Fruit fly (Drosophila melanogaster): Measurements from ENCODE around the gene CG31974.

Gene CG31974

DNA sequence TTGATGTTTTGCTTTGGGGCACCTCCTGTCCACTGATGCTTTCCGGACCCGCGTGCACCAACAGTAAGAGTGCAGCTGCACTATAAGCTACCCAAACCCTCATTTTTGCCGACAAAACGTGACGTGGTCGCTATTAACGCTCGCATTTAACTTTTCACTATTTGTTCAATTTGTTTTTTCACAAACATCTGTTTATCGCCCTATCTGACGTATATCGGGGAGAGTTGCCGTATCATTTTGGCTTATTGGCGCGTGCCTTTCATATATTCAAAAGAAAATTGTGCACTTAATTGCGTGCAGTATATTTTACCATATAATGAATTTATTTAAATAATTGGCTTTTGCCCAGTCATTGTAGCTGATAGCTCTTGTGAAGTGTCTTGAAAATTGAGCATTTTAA, 36.4 kb downstream of the CG31974 start, which contains the start of the genes Nhe1 and Sam-S:
TSS of gene Nhe1 (minus strand) at position 193 of the 400 bp plus-strand sequence.
TSS of gene Sam-S (plus strand) at position 364 of the 400 bp plus-strand sequence.
- TF ChIP-seq h (optimal IDR thresholded peaks at IDR 0.05) (no peak), Sin3A (optimal IDR thresholded peaks at IDR 0.05) (no peak)

DNA sequence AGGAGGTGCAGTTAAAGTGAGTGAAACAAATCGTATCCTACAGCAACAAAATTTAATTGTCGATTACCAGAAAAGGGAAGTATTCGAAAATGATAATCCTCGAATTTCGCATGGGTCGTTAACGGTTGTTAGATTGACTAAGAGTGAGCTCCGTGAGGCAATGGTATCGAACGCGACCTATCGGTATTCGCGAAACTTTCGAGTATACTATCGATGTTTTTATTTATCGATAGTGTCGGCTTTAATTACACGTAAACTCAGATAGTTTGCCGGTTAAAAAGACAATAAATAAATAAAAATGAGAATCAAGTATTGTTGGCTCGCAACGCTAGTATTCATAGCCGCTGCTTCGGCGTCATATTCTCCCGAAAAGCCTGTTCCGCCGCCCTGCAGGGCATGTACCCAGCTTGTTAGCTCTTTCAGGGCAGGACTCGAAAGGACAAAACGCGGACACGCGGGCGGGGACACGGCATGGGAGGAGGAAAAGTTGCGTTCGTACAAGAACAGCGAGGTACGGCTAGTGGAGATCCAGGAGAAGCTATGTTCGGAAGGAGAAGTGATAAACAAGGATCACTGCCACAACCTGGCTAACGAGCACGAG, 40.6 kb downstream of the CG31974 start, which contains the start of gene Creld:
TSS of gene Creld (plus strand) at position 220 of the 601 bp plus-strand sequence.
- TF ChIP-seq psq (optimal IDR thresholded peaks at IDR 0.05) (no peak), ttk (optimal IDR thresholded peaks at IDR 0.05) (no peak), insv (optimal IDR thresholded peaks at IDR 0.05) (no peak), h (optimal IDR thresholded peaks at IDR 0.05) (no peak), Myc (optimal IDR thresholded peaks at IDR 0.05) (no peak), Sin3A (optimal IDR thresholded peaks at IDR 0.05) (no peak)

- TF ChIP-seq ttk (optimal IDR thresholded peaks at IDR 0.05) = no peak
- TF ChIP-seq Myc (optimal IDR thresholded peaks at IDR 0.05) = no peak
- no peak for TF ChIP-seq psq (optimal IDR thresholded peaks at IDR 0.05)
- TF ChIP-seq Sin3A (optimal IDR thresholded peaks at IDR 0.05) = no peak
- no peak for TF ChIP-seq h (optimal IDR thresholded peaks at IDR 0.05)
- no peak for TF ChIP-seq insv (optimal IDR thresholded peaks at IDR 0.05)
These were observed 48.2 kb downstream of the CG31974 start, which contains the start of gene Zir for dm6 chr2L:94639-95059. TSS of gene Zir (plus strand) at chr2L:94739.

dm6 chr2L:94096-94495, 48.8 kb downstream of the CG31974 start:
- no peak for TF ChIP-seq ttk (optimal IDR thresholded peaks at IDR 0.05)
- TF ChIP-seq h (optimal IDR thresholded peaks at IDR 0.05) = no peak
- TF ChIP-seq psq (optimal IDR thresholded peaks at IDR 0.05) = no peak
- TF ChIP-seq Sin3A (optimal IDR thresholded peaks at IDR 0.05) = no peak
- TF ChIP-seq insv (optimal IDR thresholded peaks at IDR 0.05) = no peak
- TF ChIP-seq Myc (optimal IDR thresholded peaks at IDR 0.05) = no peak

- TF ChIP-seq insv (optimal IDR thresholded peaks at IDR 0.05) = no peak
- no peak for TF ChIP-seq ttk (optimal IDR thresholded peaks at IDR 0.05)
- no peak for TF ChIP-seq h (optimal IDR thresholded peaks at IDR 0.05)
- TF ChIP-seq psq (optimal IDR thresholded peaks at IDR 0.05) = no peak
- no peak for TF ChIP-seq Myc (optimal IDR thresholded peaks at IDR 0.05)
- no peak for TF ChIP-seq Sin3A (optimal IDR thresholded peaks at IDR 0.05)
These were observed 49.9 kb downstream of the CG31974 start for dm6 chr2L:92993-93392.

dm6 chr2L:91830-92229, 51.1 kb downstream of the CG31974 start:
- TF ChIP-seq ttk (optimal IDR thresholded peaks at IDR 0.05) (no peak), Myc (optimal IDR thresholded peaks at IDR 0.05) (no peak), insv (optimal IDR thresholded peaks at IDR 0.05) (no peak), h (optimal IDR thresholded peaks at IDR 0.05) (no peak), Sin3A (optimal IDR thresholded peaks at IDR 0.05) (no peak), psq (optimal IDR thresholded peaks at IDR 0.05) (no peak)

dm6 chr2L:91333-91732, 51.6 kb downstream of the CG31974 start:
- TF ChIP-seq ttk (optimal IDR thresholded peaks at IDR 0.05) (no peak), Sin3A (optimal IDR thresholded peaks at IDR 0.05) (no peak), Myc (optimal IDR thresholded peaks at IDR 0.05) (no peak), psq (optimal IDR thresholded peaks at IDR 0.05) (no peak), insv (optimal IDR thresholded peaks at IDR 0.05) (no peak), h (optimal IDR thresholded peaks at IDR 0.05) (no peak)

All from Kc167 (cell line).